Fruit fly (Drosophila melanogaster) whole organism, embryonic: ENCODE data around the gene CG4328.

Experiments used
- Abd-B ChIP-seq: fragments of 200-800 bp; sonication (Bioruptor generic); optimal IDR thresholded peaks from 2 replicates; lab custom pipeline; 2018; ENCODE audit warnings: missing biosample characterization, mild to moderate bottlenecking, missing genetic modification characterization, moderate library complexity
- Atf6 ChIP-seq: fragments of 200-800 bp; sonication (Bioruptor generic); IDR thresholded peaks from 2 replicates; pipeline ENCODE4 v1.3.6; 2022; ENCODE audit warnings: missing biosample characterization, missing genetic modification characterization
- Blimp-1 ChIP-seq: fragments of 200-800 bp; sonication (Bioruptor generic); optimal IDR thresholded peaks from 3 replicates; lab custom pipeline; 2018; ENCODE audit warnings: missing biosample characterization, missing genetic modification characterization, mild to moderate bottlenecking, moderate library complexity, missing genetic modification reagents
- CG10267 ChIP-seq: fragments of 200-800 bp; sonication (Bioruptor generic); optimal IDR thresholded peaks from 2 replicates; lab custom pipeline; 2018; ENCODE audit warnings: missing biosample characterization, mild to moderate bottlenecking, missing genetic modification characterization, moderate library complexity
- CG10321 ChIP-seq: fragments of 200-800 bp; sonication (Bioruptor generic); IDR thresholded peaks from 2 replicates; pipeline ENCODE4 v1.3.6; 2022; ENCODE audit warnings: missing biosample characterization, missing genetic modification characterization
- CG10431 ChIP-seq: fragments of 200-800 bp; sonication (Bioruptor generic); optimal IDR thresholded peaks from 3 replicates; lab custom pipeline; 2018; ENCODE audit warnings: missing biosample characterization, mild to moderate bottlenecking, missing genetic modification characterization
- CG13775 ChIP-seq: fragments of 200-800 bp; sonication (Bioruptor generic); optimal IDR thresholded peaks from 3 replicates; lab custom pipeline; 2017; ENCODE audit warnings: missing biosample characterization, mild to moderate bottlenecking, missing genetic modification characterization
- CG13894 ChIP-seq: fragments of 200-800 bp; sonication (Bioruptor generic); optimal IDR thresholded peaks from 3 replicates; lab custom pipeline; 2018; ENCODE audit warnings: missing biosample characterization, mild to moderate bottlenecking, missing genetic modification characterization, moderate library complexity
- CG14050 ChIP-seq: fragments of 200-800 bp; sonication (Bioruptor generic); IDR thresholded peaks from 3 replicates; pipeline ENCODE4 v1.3.6; 2022; ENCODE audit warnings: missing biosample characterization, missing genetic modification characterization
- CG14441 ChIP-seq: fragments of 200-800 bp; sonication (Bioruptor generic); IDR thresholded peaks from 2 replicates; pipeline ENCODE4 v1.3.6; 2022; ENCODE audit warnings: missing biosample characterization, missing genetic modification characterization
- CG15073 ChIP-seq: fragments of 200-800 bp; sonication (Bioruptor generic); optimal IDR thresholded peaks from 2 replicates; lab custom pipeline; 2016; ENCODE audit warnings: missing biosample characterization, missing genetic modification characterization
- CG1647 ChIP-seq: fragments of 200-800 bp; sonication (Bioruptor generic); optimal IDR thresholded peaks from 3 replicates; lab custom pipeline; 2016; ENCODE audit warnings: missing biosample characterization, missing genetic modification characterization
- CG17612 ChIP-seq: fragments of 200-800 bp; sonication (Bioruptor generic); IDR thresholded peaks from 2 replicates; pipeline ENCODE4 v1.3.6; 2022; ENCODE audit warnings: missing biosample characterization, missing genetic modification characterization
- CG1832 ChIP-seq: fragments of 200-800 bp; sonication (Bioruptor generic); optimal IDR thresholded peaks from 2 replicates; lab custom pipeline; 2017; ENCODE audit warnings: missing biosample characterization, mild to moderate bottlenecking, missing genetic modification characterization, inconsistent platforms
- CG18619 ChIP-seq: fragments of 200-800 bp; sonication (Bioruptor generic); optimal IDR thresholded peaks from 3 replicates; lab custom pipeline; 2017; ENCODE audit warnings: missing biosample characterization, mild to moderate bottlenecking, missing genetic modification characterization
- CG18764 ChIP-seq: fragments of 200-800 bp; sonication (Bioruptor generic); optimal IDR thresholded peaks from 3 replicates; lab custom pipeline; 2016; ENCODE audit warnings: missing biosample characterization, missing genetic modification characterization
- CG30403 ChIP-seq: fragments of 200-800 bp; sonication (Bioruptor generic); optimal IDR thresholded peaks from 3 replicates; lab custom pipeline; 2016; ENCODE audit warnings: missing biosample characterization, missing genetic modification characterization
- CG31365 ChIP-seq: fragments of 200-800 bp; sonication (Bioruptor generic); optimal IDR thresholded peaks from 2 replicates; lab custom pipeline; 2018; ENCODE audit warnings: missing biosample characterization, mild to moderate bottlenecking, missing genetic modification characterization
- CG34376 ChIP-seq: fragments of 200-800 bp; sonication (Bioruptor generic); optimal IDR thresholded peaks from 2 replicates; lab custom pipeline; 2018; ENCODE audit warnings: missing biosample characterization, mild to moderate bottlenecking, missing genetic modification characterization
- CG6254 ChIP-seq: fragments of 200-800 bp; sonication (Bioruptor generic); optimal IDR thresholded peaks from 3 replicates; lab custom pipeline; 2017; ENCODE audit warnings: mild to moderate bottlenecking, missing biosample characterization, missing genetic modification reagents, missing genetic modification characterization
- CG6654 ChIP-seq: fragments of 200-800 bp; sonication (Bioruptor generic); optimal IDR thresholded peaks from 2 replicates; lab custom pipeline; 2017; ENCODE audit warnings: missing biosample characterization, mild to moderate bottlenecking, missing genetic modification characterization
- CG8359 ChIP-seq: fragments of 200-800 bp; sonication (Bioruptor generic); optimal IDR thresholded peaks from 2 replicates; lab custom pipeline; 2017; ENCODE audit warnings: missing biosample characterization, mild to moderate bottlenecking, missing genetic modification characterization, borderline replicate concordance
- CG9215 ChIP-seq: fragments of 200-800 bp; sonication (Bioruptor generic); IDR thresholded peaks from 2 replicates; pipeline ENCODE4 v1.3.6; 2022; ENCODE audit warnings: missing biosample characterization, missing genetic modification characterization
- CG9876 ChIP-seq: fragments of 200-800 bp; sonication (Bioruptor generic); optimal IDR thresholded peaks from 2 replicates; lab custom pipeline; 2016; ENCODE audit warnings: missing biosample characterization, missing genetic modification characterization
- CrebB ChIP-seq: fragments of 200-800 bp; sonication (Bioruptor generic); optimal IDR thresholded peaks from 3 replicates; lab custom pipeline; 2018; ENCODE audit warnings: missing biosample characterization, mild to moderate bottlenecking, missing genetic modification characterization
- Dll ChIP-seq: fragments of 200-800 bp; sonication (Bioruptor generic); IDR thresholded peaks from 4 replicates; pipeline ENCODE4 v1.3.6; 2022; ENCODE audit warnings: missing biosample characterization, missing genetic modification characterization; ENCODE audit not compliant: partially characterized antibody
- Gug ChIP-seq: fragments of 200-800 bp; sonication (Bioruptor generic); IDR thresholded peaks from 4 replicates; pipeline ENCODE4 v1.3.6; 2022; ENCODE audit warnings: missing biosample characterization, missing genetic modification characterization
- HmgZ ChIP-seq: fragments of 200-800 bp; sonication (Bioruptor generic); optimal IDR thresholded peaks from 2 replicates; lab custom pipeline; 2018; ENCODE audit warnings: missing biosample characterization, mild to moderate bottlenecking, missing genetic modification characterization
- Jarid2 ChIP-seq: fragments of 200-800 bp; sonication (Bioruptor generic); optimal IDR thresholded peaks from 3 replicates; lab custom pipeline; 2017; ENCODE audit warnings: mild to moderate bottlenecking, missing biosample characterization, missing genetic modification reagents, missing genetic modification characterization
- MESR4 ChIP-seq: fragments of 200-800 bp; sonication (Bioruptor generic); optimal IDR thresholded peaks from 2 replicates; lab custom pipeline; 2018; ENCODE audit warnings: missing biosample characterization, mild to moderate bottlenecking, missing genetic modification characterization, moderate library complexity
- Mes4 ChIP-seq: fragments of 200-800 bp; sonication (Bioruptor generic); optimal IDR thresholded peaks from 2 replicates; lab custom pipeline; 2016; ENCODE audit warnings: missing biosample characterization, missing genetic modification characterization
- Myb ChIP-seq: fragments of 200-800 bp; sonication (Bioruptor generic); optimal IDR thresholded peaks from 2 replicates; lab custom pipeline; 2016; ENCODE audit warnings: missing biosample characterization, missing genetic modification characterization
- Rfx ChIP-seq: fragments of 200-800 bp; sonication (Bioruptor generic); IDR thresholded peaks from 2 replicates; pipeline ENCODE4 v1.3.6; 2022; ENCODE audit warnings: missing biosample characterization, missing genetic modification characterization
- Rx ChIP-seq: fragments of 200-800 bp; sonication (Bioruptor generic); IDR thresholded peaks from 2 replicates; pipeline ENCODE4 v1.3.6; 2022; ENCODE audit warnings: missing biosample characterization, missing genetic modification characterization
- TFAM ChIP-seq: fragments of 200-800 bp; sonication (Bioruptor generic); optimal IDR thresholded peaks from 2 replicates; lab custom pipeline; 2017; ENCODE audit warnings: missing biosample characterization, missing genetic modification characterization, inconsistent platforms
- Xbp1 ChIP-seq: fragments of 200-800 bp; sonication (Bioruptor generic); optimal IDR thresholded peaks from 3 replicates; lab custom pipeline; 2016; ENCODE audit warnings: missing biosample characterization, mild to moderate bottlenecking, missing genetic modification characterization
- al ChIP-seq: fragments of 200-800 bp; sonication (Bioruptor generic); IDR thresholded peaks from 2 replicates; pipeline ENCODE4 v1.3.6; 2022; ENCODE audit warnings: missing biosample characterization, missing genetic modification characterization
- cas ChIP-seq: fragments of 200-800 bp; sonication (Bioruptor generic); IDR thresholded peaks from 2 replicates; pipeline ENCODE4 v1.3.6; 2022; ENCODE audit warnings: missing biosample characterization, missing genetic modification characterization
- caup ChIP-seq: fragments of 200-800 bp; sonication (Bioruptor generic); optimal IDR thresholded peaks from 3 replicates; lab custom pipeline; 2017; ENCODE audit warnings: missing biosample characterization, mild to moderate bottlenecking, missing genetic modification characterization, moderate library complexity; ENCODE audit not compliant: severe bottlenecking
- chm ChIP-seq: fragments of 200-800 bp; sonication (Bioruptor generic); IDR thresholded peaks from 2 replicates; pipeline ENCODE4 v1.3.6; 2022; ENCODE audit warnings: missing biosample characterization, missing genetic modification characterization
- dan ChIP-seq: fragments of 200-800 bp; sonication (Bioruptor generic); IDR thresholded peaks from 2 replicates; pipeline ENCODE4 v1.3.6; 2022; ENCODE audit warnings: missing biosample characterization, missing genetic modification characterization
- dimm ChIP-seq: fragments of 200-800 bp; sonication (Bioruptor generic); IDR thresholded peaks from 2 replicates; pipeline ENCODE4 v1.3.6; 2022; ENCODE audit warnings: missing biosample characterization, missing genetic modification characterization
- eve ChIP-seq, 2 experiments: fragments of >200 bp; optimal IDR thresholded peaks; 2 replicates each; lab custom pipeline; 2017; ENCODE audit warnings: missing biosample characterization in 2 of 2, missing genetic modification characterization in 2 of 2
- her ChIP-seq: fragments of 200-800 bp; sonication (Bioruptor generic); optimal IDR thresholded peaks from 2 replicates; lab custom pipeline; 2016; ENCODE audit warnings: missing biosample characterization, missing genetic modification characterization
- luna ChIP-seq: fragments of 200-800 bp; sonication (Bioruptor generic); optimal IDR thresholded peaks from 2 replicates; lab custom pipeline; 2016; ENCODE audit warnings: missing biosample characterization, missing genetic modification characterization
- pan ChIP-seq, 4 experiments: fragments of >200 bp in 3 of 4; fragments of 200-800 bp in 1 of 4; sonication (Bioruptor generic) in 1 of 4; optimal IDR thresholded peaks in 3 of 4; IDR thresholded peaks in 1 of 4; 2 replicates each; pipeline versions ENCODE4 v1.3.6 to Lab custom; 2017 to 2022; ENCODE audit warnings: missing biosample characterization in 2 of 4, missing genetic modification characterization in 2 of 4, mixed read lengths in 1 of 4
- peb ChIP-seq: fragments of 200-800 bp; sonication (Bioruptor generic); IDR thresholded peaks from 2 replicates; pipeline ENCODE4 v1.3.6; 2022; ENCODE audit warnings: missing biosample characterization, missing genetic modification characterization
- shn ChIP-seq: fragments of 200-800 bp; sonication (Bioruptor generic); optimal IDR thresholded peaks from 3 replicates; lab custom pipeline; 2016; ENCODE audit warnings: missing biosample characterization, missing genetic modification characterization
- slou ChIP-seq: fragments of 200-800 bp; sonication (Bioruptor generic); optimal IDR thresholded peaks from 3 replicates; lab custom pipeline; 2016; ENCODE audit warnings: missing biosample characterization, missing genetic modification characterization
- tap ChIP-seq: fragments of 200-800 bp; optimal IDR thresholded peaks from 3 replicates; lab custom pipeline; 2019; ENCODE audit warnings: missing biosample characterization, mild to moderate bottlenecking, missing genetic modification characterization, moderate library complexity
- tin ChIP-seq: fragments of 200-800 bp; sonication (Bioruptor generic); optimal IDR thresholded peaks from 3 replicates; lab custom pipeline; 2016; ENCODE audit warnings: missing biosample characterization, missing genetic modification characterization

CG4328 gene

dm6 chr3L:12336339-12336738 lies 40.4 kb upstream of the CG4328 start, which contains the start of gene CG10418 (continued):
- no peak for TF ChIP-seq Mes4 (GFP tag; lab: Kevin White, UChicago)
- no peak for TF ChIP-seq CG18619 (GFP tag; lab: Kevin White, UChicago)
- peak; percentile 93 for TF ChIP-seq Dll (GFP tag; lab: Robert Waterston, UW)
- no peak for TF ChIP-seq eve (GFP tag; optimal IDR thresholded peaks at IDR 0.05; lab: Kevin White, UChicago)
- peak; percentile 34; the same call in 1 of the 2 replicates for TF ChIP-seq Rfx (GFP tag; lab: Robert Waterston, UW)
- no peak for TF ChIP-seq pan (optimal IDR thresholded peaks at IDR 0.05; lab: Kevin White, UChicago)
- TF ChIP-seq pan (GFP tag; optimal IDR thresholded peaks at IDR 0.05 in 1 of 2, IDR thresholded peaks at IDR 0.05 in 1 of 2), result no peak
- no peak for TF ChIP-seq Atf6 (GFP tag; lab: Robert Waterston, UW)
- peak; percentile 39 for TF ChIP-seq CG30403 (GFP tag; lab: Kevin White, UChicago)
- no peak for TF ChIP-seq slou (GFP tag; lab: Kevin White, UChicago)
- TF ChIP-seq CG9215 (GFP tag; lab: Robert Waterston, UW), result peak; percentile 36; the same call in 1 of the 2 replicates
- TF ChIP-seq al (GFP tag; lab: Robert Waterston, UW), result 0 out of 2 replicates have a peak, but pooled peaks have one; percentile 16
- TF ChIP-seq peb (GFP tag; lab: Robert Waterston, UW), result no peak
- TF ChIP-seq CG13775 (GFP tag; lab: Kevin White, UChicago), result peak; percentile 47
- TF ChIP-seq Myb (GFP tag; lab: Kevin White, UChicago), result peak; percentile 10
- no peak for TF ChIP-seq CG10431
- TF ChIP-seq CG15073 (GFP tag; lab: Kevin White, UChicago), result no peak
- TF ChIP-seq tin (GFP tag; lab: Kevin White, UChicago), result peak; percentile 39
- no peak for TF ChIP-seq luna (GFP tag; lab: Kevin White, UChicago)
- no peak for TF ChIP-seq Blimp-1 (GFP tag; lab: Kevin White, UChicago)
- 0 out of 2 replicates have a peak, but pooled peaks have one; percentile 23 for TF ChIP-seq Rx
- no peak for TF ChIP-seq shn (GFP tag; lab: Kevin White, UChicago)
- TF ChIP-seq CG17612, result no peak
- peak; percentile 19 for TF ChIP-seq HmgZ
- no peak for TF ChIP-seq MESR4 (GFP tag; lab: Kevin White, UChicago)
- no peak for TF ChIP-seq CG1647
- peak; percentile 68; the same call in 3 of the 4 replicates for TF ChIP-seq Gug (GFP tag; lab: Robert Waterston, UW)
- TF ChIP-seq Xbp1, result peak; percentile 66
- TF ChIP-seq CG6254 (GFP tag; lab: Kevin White, UChicago), result no peak
- TF ChIP-seq CG18764 (GFP tag; lab: Kevin White, UChicago), result peak; percentile 11
- peak; percentile 59 for TF ChIP-seq CG10267 (tag; lab: Kevin White, UChicago)
- TF ChIP-seq CG1832 (GFP tag; lab: Kevin White, UChicago), result no peak
- TF ChIP-seq Jarid2 (GFP tag; lab: Kevin White, UChicago), result no peak
- TF ChIP-seq CG8359 (GFP tag; lab: Kevin White, UChicago), result no peak
- TF ChIP-seq dimm (GFP tag; lab: Robert Waterston, UW), result no peak
- TF ChIP-seq CG9876 (GFP tag; lab: Kevin White, UChicago), result no peak
- no peak for TF ChIP-seq CG13894 (tag; lab: Kevin White, UChicago)
- no peak for TF ChIP-seq CrebB (tag; lab: Kevin White, UChicago)
- no peak for TF ChIP-seq chm (GFP tag; lab: Robert Waterston, UW)
- no peak for TF ChIP-seq cas (GFP tag; lab: Robert Waterston, UW)
- TF ChIP-seq CG14441 (GFP tag; lab: Robert Waterston, UW), result no peak
- TF ChIP-seq her (GFP tag; lab: Kevin White, UChicago), result no peak
- TF ChIP-seq TFAM (GFP tag; lab: Kevin White, UChicago), result no peak
- no peak for TF ChIP-seq CG34376 (GFP tag; lab: Kevin White, UChicago)
- TF ChIP-seq tap (tag; lab: Kevin White, UChicago), result no peak
- TF ChIP-seq Abd-B, result peak; percentile 75
- no peak for TF ChIP-seq CG6654 (GFP tag; lab: Kevin White, UChicago)
- no peak for TF ChIP-seq caup (GFP tag; lab: Kevin White, UChicago)
- no peak for TF ChIP-seq CG31365
- TF ChIP-seq CG10321 (GFP tag; lab: Robert Waterston, UW), result no peak
- no peak for TF ChIP-seq dan (GFP tag; lab: Robert Waterston, UW)
- TF ChIP-seq CG14050 (GFP tag; lab: Robert Waterston, UW), result no peak
